Fruit fly (Drosophila melanogaster): ENCODE measurements around the gene GstZ2.

GstZ2 gene

DNA sequence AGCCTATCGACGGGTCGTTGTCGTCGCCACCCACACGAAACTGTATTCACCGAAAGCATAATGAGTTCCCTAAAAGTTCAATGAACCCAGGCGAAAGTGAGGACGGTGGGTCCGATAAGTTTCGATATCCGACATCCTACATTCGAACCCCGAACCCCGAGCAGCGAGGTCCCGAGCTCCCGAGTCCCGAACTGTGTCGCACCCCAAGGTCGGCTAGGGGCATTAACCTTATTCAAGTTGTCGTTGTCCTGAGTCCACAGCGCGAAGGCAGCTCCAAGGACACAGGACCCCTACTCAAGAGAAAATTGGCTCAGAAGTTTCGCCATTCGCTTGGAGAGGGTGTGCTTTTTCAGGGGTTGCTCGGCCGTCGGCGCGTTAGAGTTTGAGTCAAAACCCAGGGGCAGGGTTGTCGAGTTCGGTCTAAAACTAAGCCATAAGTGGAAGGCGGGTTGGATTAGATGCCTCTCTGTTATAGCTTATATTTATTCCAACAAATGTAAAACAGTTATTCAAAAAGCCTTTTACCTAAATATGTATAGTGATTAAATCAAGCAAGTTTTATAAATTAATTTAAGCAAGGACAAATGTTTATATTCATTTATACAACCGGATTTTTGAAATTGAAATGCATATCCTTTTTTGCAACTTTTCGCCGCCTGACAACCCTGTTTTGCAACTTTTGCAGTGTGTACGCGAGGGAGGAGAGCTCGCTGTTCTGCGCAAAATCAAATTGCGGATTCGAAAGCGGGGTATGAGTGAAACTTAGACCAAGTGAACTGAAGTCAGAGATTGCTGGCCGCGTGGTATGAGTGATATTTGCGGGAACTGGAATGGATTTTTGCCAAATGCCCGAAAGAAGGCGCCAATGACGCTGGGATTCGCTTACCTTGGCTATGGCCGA lies 817 bp downstream of the GstZ2 start (continued):
- TF ChIP-seq Doc2 (GFP tag; IDR thresholded peaks at IDR 0.05) (no peak), Trl (optimal IDR thresholded peaks at IDR 0.05) (no peak), Trl (GFP tag; optimal IDR thresholded peaks at IDR 0.05) (peak; percentile 35), gsb (GFP tag; IDR thresholded peaks at IDR 0.05) (peak; percentile 30; the same call in 1 of the 2 replicates), dysf (GFP tag; IDR thresholded peaks at IDR 0.05) (peak; percentile 79; the same call in 2 of the 3 replicates), CG3995 (GFP tag; optimal IDR thresholded peaks at IDR 0.05) (peak; percentile 15), gce (GFP tag; IDR thresholded peaks at IDR 0.05) (0 out of 3 replicates have a peak, but pooled peaks have one; percentile 12), CG10565 (GFP tag; optimal IDR thresholded peaks at IDR 0.05) (no peak), Nf-YC (tag; optimal IDR thresholded peaks at IDR 0.05) (peak; percentile 84), Xrp1 (GFP tag; IDR thresholded peaks at IDR 0.05) (peak; percentile 62), Ssrp (tag; optimal IDR thresholded peaks at IDR 0.05) (peak; percentile 37), sc (optimal IDR thresholded peaks at IDR 0.05) (no peak), sc (GFP tag; optimal IDR thresholded peaks at IDR 0.05) (peak; percentile 4), eyg (GFP tag; optimal IDR thresholded peaks at IDR 0.05) (peak; percentile 16), Gsc (GFP tag; IDR thresholded peaks at IDR 0.05) (no peak), CG13287 (GFP tag; IDR thresholded peaks at IDR 0.05; ENCODE audit: partially characterized antibody) (no peak), ci (GFP tag; IDR thresholded peaks at IDR 0.05) (peak; percentile 34; the same call in 1 of the 3 replicates), repo (GFP tag; optimal IDR thresholded peaks at IDR 0.05) (no peak), Ravus (GFP tag; IDR thresholded peaks at IDR 0.05) (no peak), CG32532 (GFP tag; IDR thresholded peaks at IDR 0.05) (peak; percentile 74), vvl (GFP tag; IDR thresholded peaks at IDR 0.05) (peak; percentile 68), Bdp1 (GFP tag; optimal IDR thresholded peaks at IDR 0.05) (no peak), Fer2 (tag; optimal IDR thresholded peaks at IDR 0.05) (peak; percentile 64), fd102C (GFP tag; optimal IDR thresholded peaks at IDR 0.05) (no peak), ems (GFP tag; optimal IDR thresholded peaks at IDR 0.05) (peak; percentile 65), CG10147 (GFP tag; optimal IDR thresholded peaks at IDR 0.05) (peak; percentile 84), tx (GFP tag; optimal IDR thresholded peaks at IDR 0.05) (peak; percentile 7), CG2712 (tag; optimal IDR thresholded peaks at IDR 0.05) (peak; percentile 69), prd (optimal IDR thresholded peaks at IDR 0.05) (no peak), prd (GFP tag; IDR thresholded peaks at IDR 0.05) (no peak; the same call in 1 of the 3 replicates), BEAF-32 (GFP tag; optimal IDR thresholded peaks at IDR 0.05) (no peak), ewg (GFP tag; optimal IDR thresholded peaks at IDR 0.05) (peak; percentile 85), CG1603 (tag; optimal IDR thresholded peaks at IDR 0.05) (peak; percentile 28), aop (GFP tag; IDR thresholded peaks at IDR 0.05) (no peak), Hey (tag; optimal IDR thresholded peaks at IDR 0.05) (no peak), oc (tag; optimal IDR thresholded peaks at IDR 0.05) (no peak), fd96Cb (tag; optimal IDR thresholded peaks at IDR 0.05) (peak; percentile 46), CG13775 (GFP tag; optimal IDR thresholded peaks at IDR 0.05) (peak; percentile 56), hbn (GFP tag; IDR thresholded peaks at IDR 0.05; ENCODE audit: partially characterized antibody) (no peak), HLH4C (GFP tag; IDR thresholded peaks at IDR 0.05; ENCODE audit: partially characterized antibody) (no peak), sob (GFP tag; IDR thresholded peaks at IDR 0.05) (no peak), dan (GFP tag; IDR thresholded peaks at IDR 0.05) (no peak), yki (optimal IDR thresholded peaks at IDR 0.05) (no peak), cwo (GFP tag; optimal IDR thresholded peaks at IDR 0.05) (peak; percentile 78), D19B (GFP tag; optimal IDR thresholded peaks at IDR 0.05) (peak; percentile 72), CG17186 (GFP tag; optimal IDR thresholded peaks at IDR 0.05) (no peak), en (GFP tag; optimal IDR thresholded peaks at IDR 0.05) (no peak), br (optimal IDR thresholded peaks at IDR 0.05) (no peak), NFAT (GFP tag; IDR thresholded peaks at IDR 0.05) (no peak), CG6689 (GFP tag; IDR thresholded peaks at IDR 0.05) (peak; percentile 51; the same call in 1 of the 2 replicates), CG10959 (GFP tag; IDR thresholded peaks at IDR 0.05) (no peak)
